Fruit fly (Drosophila melanogaster): ENCODE data around the gene CG6013.

CG6013 gene

dm6 chr3R:18997388-18998287 lies 33.7 kb upstream of the CG6013 start (continued):
- TF ChIP-seq knrl (GFP tag; IDR thresholded peaks at IDR 0.05; ENCODE audit: partially characterized antibody) (no peak), zf30C (GFP tag; optimal IDR thresholded peaks at IDR 0.05) (no peak), CG15269 (tag; optimal IDR thresholded peaks at IDR 0.05) (peak; percentile 44), MBD-R2 (GFP tag; IDR thresholded peaks at IDR 0.05) (no peak), CG6689 (GFP tag; IDR thresholded peaks at IDR 0.05) (peak; percentile 29; the same call in 1 of the 2 replicates), CG11695 (GFP tag; IDR thresholded peaks at IDR 0.05) (no peak), bowl (GFP tag; IDR thresholded peaks at IDR 0.05) (0 out of 2 replicates have a peak, but pooled peaks have one; percentile 36), ash1 (GFP tag; optimal IDR thresholded peaks at IDR 0.05) (no peak), E2f1 (GFP tag; IDR thresholded peaks at IDR 0.05) (no peak; the same call in 1 of the 2 replicates), H15 (GFP tag; IDR thresholded peaks at IDR 0.05) (no peak), Bdp1 (GFP tag; optimal IDR thresholded peaks at IDR 0.05) (peak; percentile 73), PHDP (tag; optimal IDR thresholded peaks at IDR 0.05) (peak; percentile 91), CG14050 (GFP tag; IDR thresholded peaks at IDR 0.05) (no peak; the same call in 2 of the 3 replicates), CG7556 (GFP tag; optimal IDR thresholded peaks at IDR 0.05) (peak; percentile 71), yki (optimal IDR thresholded peaks at IDR 0.05) (no peak), CG31388 (GFP tag; optimal IDR thresholded peaks at IDR 0.05) (no peak), fd96Cb (tag; optimal IDR thresholded peaks at IDR 0.05) (no peak), CG7271 (tag; optimal IDR thresholded peaks at IDR 0.05) (peak; percentile 10), Eip74EF (GFP tag; optimal IDR thresholded peaks at IDR 0.05) (peak in 1 of 2 experiments; percentile 69), Sin3A (optimal IDR thresholded peaks at IDR 0.05) (no peak), CG7372 (GFP tag; IDR thresholded peaks at IDR 0.05) (peak; percentile 17; the same call in 1 of the 2 replicates), CG18619 (GFP tag; optimal IDR thresholded peaks at IDR 0.05) (peak; percentile 86), so (GFP tag; IDR thresholded peaks at IDR 0.05) (peak; percentile 84), Dref (GFP tag; IDR thresholded peaks at IDR 0.05) (no peak), tup (GFP tag; optimal IDR thresholded peaks at IDR 0.05) (peak; percentile 74), sug (tag; optimal IDR thresholded peaks at IDR 0.05) (peak; percentile 41), al (GFP tag; IDR thresholded peaks at IDR 0.05) (no peak), sim (GFP tag; IDR thresholded peaks at IDR 0.05) (peak; percentile 77), CG1832 (GFP tag; optimal IDR thresholded peaks at IDR 0.05) (no peak), dpn (GFP tag; optimal IDR thresholded peaks at IDR 0.05) (peak in 1 of 2 experiments; percentile 21), her (GFP tag; optimal IDR thresholded peaks at IDR 0.05) (peak; percentile 10), prd (optimal IDR thresholded peaks at IDR 0.05) (no peak), prd (GFP tag; IDR thresholded peaks at IDR 0.05) (no peak), Aef1 (GFP tag; IDR thresholded peaks at IDR 0.05) (no peak), tll (GFP tag; optimal IDR thresholded peaks at IDR 0.05) (peak in 1 of 2 experiments; percentile 43), ham (GFP tag; IDR thresholded peaks at IDR 0.05) (no peak), CG12299 (tag; optimal IDR thresholded peaks at IDR 0.05) (peak; percentile 86), jing (GFP tag; optimal IDR thresholded peaks at IDR 0.05) (peak; percentile 64), CG5245 (GFP tag; optimal IDR thresholded peaks at IDR 0.05) (no peak), CG17328 (GFP tag; IDR thresholded peaks at IDR 0.05) (peak; percentile 85), Elba2 (GFP tag; optimal IDR thresholded peaks at IDR 0.05) (no peak), CG10147 (GFP tag; optimal IDR thresholded peaks at IDR 0.05) (no peak), insv (GFP tag; optimal IDR thresholded peaks at IDR 0.05) (peak; percentile 14 to 64), B-H2 (GFP tag; optimal IDR thresholded peaks at IDR 0.05) (no peak), Dll (GFP tag; IDR thresholded peaks at IDR 0.05; ENCODE audit: partially characterized antibody) (0 out of 4 replicates have a peak, but pooled peaks have one; percentile 12), ssp (GFP tag; IDR thresholded peaks at IDR 0.05) (no peak), Hand (GFP tag; optimal IDR thresholded peaks at IDR 0.05) (no peak), CG10431 (GFP tag; optimal IDR thresholded peaks at IDR 0.05) (peak; percentile 93), ken (GFP tag; IDR thresholded peaks at IDR 0.05) (peak; percentile 54; the same call in 2 of the 3 replicates)

Measured in whole organism, embryonic.